Worm (Caenorhabditis elegans): ENCODE measurements around the gene eral-1.
A peak's percentile ranks its signal among the peaks of the same experiment; 100 is the strongest.

The eral-1 gene

DNA sequence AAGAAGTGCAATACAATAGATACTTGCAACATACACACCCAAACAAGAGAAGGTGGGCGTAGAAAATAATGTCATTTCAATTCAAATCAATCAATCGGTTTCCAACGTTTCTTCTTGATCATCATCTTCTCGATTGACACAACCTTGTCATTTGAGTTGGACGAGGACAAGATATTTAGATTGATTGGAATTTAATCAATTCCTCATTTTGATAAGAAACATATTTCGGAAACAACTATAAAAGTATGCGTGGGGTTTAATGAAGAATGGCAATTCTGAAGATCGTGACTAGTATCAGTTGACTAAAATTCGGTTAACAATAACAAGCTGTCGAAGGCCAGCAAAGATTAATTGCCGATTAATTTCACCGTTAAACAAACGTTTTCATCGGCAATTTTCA lies 31.0 kb upstream of the eral-1 start:
- TF ChIP-seq let-607 (tag; optimal IDR thresholded peaks at IDR 0.05) (peak; percentile 93 to 94), cebp-1 (GFP tag; IDR thresholded peaks at IDR 0.05) (no peak), cebp-1 (tag; optimal IDR thresholded peaks at IDR 0.05) (no peak), ZK185.1 (tag; optimal IDR thresholded peaks at IDR 0.05; ENCODE audit: poor library complexity, severe bottlenecking) (peak; percentile 29), Y53F4B.3 (GFP tag; IDR thresholded peaks at IDR 0.05) (no peak), chd-7 (tag; optimal IDR thresholded peaks at IDR 0.05) (no peak), rpc-1 (optimal IDR thresholded peaks at IDR 0.05) (no peak), rpc-1 (tag; optimal IDR thresholded peaks at IDR 0.05) (no peak), snpc-3.4 (tag; optimal IDR thresholded peaks at IDR 0.05) (no peak), mel-28 (tag; optimal IDR thresholded peaks at IDR 0.05; ENCODE audit: borderline replicate concordance) (no peak), aptf-3 (GFP tag; IDR thresholded peaks at IDR 0.05) (no peak), B0336.3 (GFP tag; IDR thresholded peaks at IDR 0.05) (no peak), nhr-80 (tag; optimal IDR thresholded peaks at IDR 0.05) (peak; percentile 72)

DNA sequence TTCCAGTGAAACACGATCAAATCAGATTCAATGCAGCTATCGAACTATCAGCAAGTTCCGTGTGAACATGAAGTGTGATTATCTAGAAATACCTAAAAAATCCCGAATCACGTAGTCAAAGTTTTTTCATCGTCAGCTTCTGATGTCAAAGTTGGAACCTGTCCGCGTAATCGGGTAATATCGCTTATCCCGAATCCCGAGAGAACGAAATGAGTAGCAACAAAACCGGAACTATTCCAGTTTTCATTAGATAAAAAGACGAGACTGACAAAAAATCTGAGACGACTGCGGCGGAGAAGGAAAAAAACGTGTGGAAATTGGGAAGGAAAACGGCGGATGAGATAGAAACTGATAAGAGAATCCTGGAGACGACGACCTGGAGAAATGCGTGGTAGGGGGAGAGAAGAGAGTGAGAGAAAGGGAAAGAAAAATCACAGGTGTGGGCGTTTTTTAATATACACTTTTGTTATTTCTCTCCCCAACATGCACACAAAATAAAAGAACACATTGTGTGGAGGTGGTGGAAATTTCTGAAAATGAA lies 30.5 kb upstream of the eral-1 start:
- TF ChIP-seq zfh-2 (GFP tag; conservative IDR thresholded peaks at IDR 0.05) = peak; percentile 41; the same call in 1 of the 2 replicates
- TF ChIP-seq Y67H2A.10 (GFP tag; conservative IDR thresholded peaks at IDR 0.05) = no peak
- TF ChIP-seq ama-1 (optimal IDR thresholded peaks at IDR 0.05) = peak; percentile 89
- TF ChIP-seq ama-1 (GFP tag; optimal IDR thresholded peaks at IDR 0.05) = no peak
- TF ChIP-seq ztf-26 (tag; optimal IDR thresholded peaks at IDR 0.05) = no peak
- TF ChIP-seq nfya-2 (GFP tag; IDR thresholded peaks at IDR 0.05) = no peak
- TF ChIP-seq let-607 (tag; optimal IDR thresholded peaks at IDR 0.05) = no peak
- TF ChIP-seq Y56A3A.18 (GFP tag; IDR thresholded peaks at IDR 0.05) = 0 out of 2 replicates have a peak, but pooled peaks have one; percentile 28
- no peak for TF ChIP-seq ekl-4 (GFP tag; IDR thresholded peaks at IDR 0.05)
- TF ChIP-seq attf-5 (GFP tag; optimal IDR thresholded peaks at IDR 0.05) = no peak
- no peak for TF ChIP-seq F55B11.4 (tag; optimal IDR thresholded peaks at IDR 0.05; ENCODE audit: borderline replicate concordance, insufficient read depth)
- TF ChIP-seq cebp-1 (GFP tag; IDR thresholded peaks at IDR 0.05) = no peak
- TF ChIP-seq cebp-1 (tag; optimal IDR thresholded peaks at IDR 0.05) = no peak
- TF ChIP-seq snpc-1.1 (tag; optimal IDR thresholded peaks at IDR 0.05; ENCODE audit: insufficient read depth) = no peak
- no peak for TF ChIP-seq B0261.1 (tag; optimal IDR thresholded peaks at IDR 0.05)
- TF ChIP-seq ceh-27 (GFP tag; optimal IDR thresholded peaks at IDR 0.05) = no peak
- TF ChIP-seq mxl-1 (tag; optimal IDR thresholded peaks at IDR 0.05) = no peak
- TF ChIP-seq lsl-1 (GFP tag; optimal IDR thresholded peaks at IDR 0.05) = no peak
- no peak for TF ChIP-seq C17E4.6 (GFP tag; IDR thresholded peaks at IDR 0.05)
- TF ChIP-seq xnd-1 (tag; optimal IDR thresholded peaks at IDR 0.05) = no peak
- TF ChIP-seq mel-28 (tag; optimal IDR thresholded peaks at IDR 0.05; ENCODE audit: borderline replicate concordance) = no peak
- no peak for TF ChIP-seq chd-7 (tag; optimal IDR thresholded peaks at IDR 0.05)
- no peak for TF ChIP-seq atf-7 (tag; optimal IDR thresholded peaks at IDR 0.05)
- TF ChIP-seq B0035.1 (tag; optimal IDR thresholded peaks at IDR 0.05) = no peak
- no peak for TF ChIP-seq ZK185.1 (tag; optimal IDR thresholded peaks at IDR 0.05; ENCODE audit: poor library complexity, severe bottlenecking)
- no peak for TF ChIP-seq ccch-3 (GFP tag; optimal IDR thresholded peaks at IDR 0.05)
- no peak for TF ChIP-seq lag-1 (GFP tag; IDR thresholded peaks at IDR 0.05)
- TF ChIP-seq mcd-1 (GFP tag; IDR thresholded peaks at IDR 0.05) = 0 out of 2 replicates have a peak, but pooled peaks have one; percentile 8
- no peak for TF ChIP-seq snpc-4 (GFP tag; optimal IDR thresholded peaks at IDR 0.05)
- no peak for TF ChIP-seq snpc-4 (tag; optimal IDR thresholded peaks at IDR 0.05)

Measured in whole organism, young adult.